Fruit fly (Drosophila melanogaster): Measurements from ENCODE around the gene Sk1.
A peak's percentile ranks its signal among the peaks of the same experiment; 100 is the strongest.

dm6 chrX:11449476-11450119 lies 7.3 kb downstream of the Sk1 start:
- TF ChIP-seq usp (GFP tag; optimal IDR thresholded peaks at IDR 0.05) (no peak), h (GFP tag; optimal IDR thresholded peaks at IDR 0.05) (peak; percentile 88), psq (GFP tag; optimal IDR thresholded peaks at IDR 0.05) (peak; percentile 70), tai (GFP tag; optimal IDR thresholded peaks at IDR 0.05) (peak; percentile 68), Hr78 (GFP tag; optimal IDR thresholded peaks at IDR 0.05) (no peak), pan (optimal IDR thresholded peaks at IDR 0.05) (no peak)

Data from whole organism, wandering third instar larva.